Worm (Caenorhabditis elegans): ENCODE results near the gene atn-1.

- no peak for TF ChIP-seq elt-2 (tag; optimal IDR thresholded peaks at IDR 0.05)
- no peak for TF ChIP-seq pha-4 (tag; optimal IDR thresholded peaks at IDR 0.05)
- TF ChIP-seq daf-12 (tag; optimal IDR thresholded peaks at IDR 0.05) = no peak
- no peak for TF ChIP-seq unc-62 (GFP tag; optimal IDR thresholded peaks at IDR 0.05)
- TF ChIP-seq ceh-82 (tag; optimal IDR thresholded peaks at IDR 0.05) = no peak
- TF ChIP-seq nhr-237 (tag; optimal IDR thresholded peaks at IDR 0.05) = no peak
- TF ChIP-seq ceh-9 (tag; optimal IDR thresholded peaks at IDR 0.05) = no peak
- no peak for TF ChIP-seq nhr-11 (tag; optimal IDR thresholded peaks at IDR 0.05)
- TF ChIP-seq nhr-76 (tag; optimal IDR thresholded peaks at IDR 0.05) = no peak
- no peak for TF ChIP-seq ztf-11 (tag; optimal IDR thresholded peaks at IDR 0.05)
- TF ChIP-seq mdl-1 (tag; optimal IDR thresholded peaks at IDR 0.05) = no peak
- TF ChIP-seq ztf-4 (tag; optimal IDR thresholded peaks at IDR 0.05) = no peak
Observed at ce11 chrV:12523356-12523755, 45.1 kb downstream of the atn-1 start.

All from whole organism, L3 larva.